Fruit fly (Drosophila melanogaster): ENCODE measurements around the gene CG42750.

Gene CG42750

dm6 chr2L:18313922-18314712 lies 38.5 kb upstream of the CG42750 start (continued):
- TF ChIP-seq prd (optimal IDR thresholded peaks at IDR 0.05) (no peak), prd (GFP tag; IDR thresholded peaks at IDR 0.05) (no peak), CG11093 (GFP tag; IDR thresholded peaks at IDR 0.05) (no peak), slp2 (GFP tag; optimal IDR thresholded peaks at IDR 0.05) (no peak), Deaf1 (tag; optimal IDR thresholded peaks at IDR 0.05) (peak; percentile 12), lbe (GFP tag; optimal IDR thresholded peaks at IDR 0.05) (peak; percentile 13), pfk (GFP tag; optimal IDR thresholded peaks at IDR 0.05) (peak; percentile 76), CG1792 (GFP tag; optimal IDR thresholded peaks at IDR 0.05) (no peak), CG10147 (GFP tag; optimal IDR thresholded peaks at IDR 0.05) (no peak), Dfd (GFP tag; optimal IDR thresholded peaks at IDR 0.05) (no peak), oc (tag; optimal IDR thresholded peaks at IDR 0.05) (peak; percentile 68), Hr39 (optimal IDR thresholded peaks at IDR 0.05) (no peak), Kr (GFP tag; optimal IDR thresholded peaks at IDR 0.05) (no peak), chinmo (GFP tag; IDR thresholded peaks at IDR 0.05; ENCODE audit: partially characterized antibody) (peak; percentile 91; the same call in 3 of the 4 replicates), bsh (GFP tag; optimal IDR thresholded peaks at IDR 0.05) (no peak), vvl (GFP tag; IDR thresholded peaks at IDR 0.05) (peak; percentile 35; the same call in 1 of the 2 replicates), grn (GFP tag; optimal IDR thresholded peaks at IDR 0.05) (peak; percentile 56), ap (GFP tag; IDR thresholded peaks at IDR 0.05) (no peak), CG9876 (GFP tag; optimal IDR thresholded peaks at IDR 0.05) (no peak)

dm6 chr2L:18312309-18312708 lies 36.7 kb upstream of the CG42750 start:
- TF ChIP-seq grau (tag; optimal IDR thresholded peaks at IDR 0.05) (peak; percentile 34), CG4424 (GFP tag; optimal IDR thresholded peaks at IDR 0.05) (peak; percentile 64), Hr51 (GFP tag; optimal IDR thresholded peaks at IDR 0.05) (peak in 1 of 2 experiments; percentile 71), CG3838 (GFP tag; optimal IDR thresholded peaks at IDR 0.05) (no peak), CG31441 (GFP tag; IDR thresholded peaks at IDR 0.05) (peak; percentile 73; the same call in 1 of the 2 replicates), ewg (GFP tag; optimal IDR thresholded peaks at IDR 0.05) (peak; percentile 40), hth (optimal IDR thresholded peaks at IDR 0.05) (no peak), slp2 (GFP tag; optimal IDR thresholded peaks at IDR 0.05) (peak; percentile 30), CG8924 (tag; optimal IDR thresholded peaks at IDR 0.05) (peak; percentile 53), CG1603 (tag; optimal IDR thresholded peaks at IDR 0.05) (peak; percentile 44), repo (GFP tag; optimal IDR thresholded peaks at IDR 0.05) (no peak), NFAT (GFP tag; IDR thresholded peaks at IDR 0.05) (no peak), Asciz (GFP tag; optimal IDR thresholded peaks at IDR 0.05) (peak; percentile 64), CG8359 (GFP tag; optimal IDR thresholded peaks at IDR 0.05; ENCODE audit: borderline replicate concordance) (peak; percentile 54), CG2712 (tag; optimal IDR thresholded peaks at IDR 0.05) (peak; percentile 81), CG4707 (GFP tag; optimal IDR thresholded peaks at IDR 0.05) (peak; percentile 21), CG16863 (GFP tag; optimal IDR thresholded peaks at IDR 0.05) (peak; percentile 5), lmd (GFP tag; IDR thresholded peaks at IDR 0.05) (peak; percentile 30; the same call in 1 of the 2 replicates), Sox100B (GFP tag; optimal IDR thresholded peaks at IDR 0.05) (peak; percentile 45), Blimp-1 (GFP tag; optimal IDR thresholded peaks at IDR 0.05) (peak; percentile 62), NC2β (GFP tag; optimal IDR thresholded peaks at IDR 0.05) (peak; percentile 54), CG16815 (GFP tag; optimal IDR thresholded peaks at IDR 0.05) (peak; percentile 27), CG8388 (GFP tag; optimal IDR thresholded peaks at IDR 0.05) (peak; percentile 73), gem (tag; optimal IDR thresholded peaks at IDR 0.05) (peak; percentile 82), Eip74EF (GFP tag; optimal IDR thresholded peaks at IDR 0.05) (peak in 1 of 2 experiments; percentile 24), CG5245 (GFP tag; optimal IDR thresholded peaks at IDR 0.05) (peak; percentile 22), btn (GFP tag; optimal IDR thresholded peaks at IDR 0.05) (no peak), CG6813 (GFP tag; optimal IDR thresholded peaks at IDR 0.05) (peak; percentile 24), peb (GFP tag; IDR thresholded peaks at IDR 0.05) (no peak), sc (optimal IDR thresholded peaks at IDR 0.05) (no peak), sc (GFP tag; optimal IDR thresholded peaks at IDR 0.05) (peak; percentile 52)

All from whole organism, embryonic.